Fruit fly (Drosophila melanogaster): ENCODE measurements around the gene CG15880.

The CG15880 gene

dm6 chr2L:825768-826263 is 8.1 kb upstream of the CG15880 start, which contains the start of the genes CG3862 and dock:
Gene CG3862, minus strand, starts transcription at chr2L:825861.
Gene dock, plus strand, starts transcription at chr2L:825969.
- no peak for TF ChIP-seq CG8478 (optimal IDR thresholded peaks at IDR 0.05)
- TF ChIP-seq CTCF (optimal IDR thresholded peaks at IDR 0.05) = peak; percentile 59 to 65

dm6 chr2L:821986-822711 is 4.4 kb upstream of the CG15880 start:
- TF ChIP-seq CTCF (optimal IDR thresholded peaks at IDR 0.05) (no peak), CG8478 (optimal IDR thresholded peaks at IDR 0.05) (no peak)

- TF ChIP-seq CTCF (optimal IDR thresholded peaks at IDR 0.05) (peak; percentile 36 to 56), CG8478 (optimal IDR thresholded peaks at IDR 0.05) (no peak)
Observed at dm6 chr2L:821242-821985, 3.7 kb upstream of the CG15880 start, which contains the start of gene CG3662. Gene CG3662, plus strand, starts transcription at chr2L:821289.

dm6 chr2L:819315-820032 is 1.7 kb upstream of the CG15880 start, which contains the start of the genes PGAP2 and Clp:
Gene PGAP2, minus strand, starts transcription at chr2L:819508.
Gene Clp, plus strand, starts transcription at chr2L:819964.
- TF ChIP-seq CTCF (optimal IDR thresholded peaks at IDR 0.05) (peak in 1 of 2 experiments; percentile 35), CG8478 (optimal IDR thresholded peaks at IDR 0.05) (no peak)

dm6 chr2L:815785-816389 is 1.9 kb downstream of the CG15880 start, which contains the start of the genes Saf6 and Pex12:
Gene Saf6, minus strand, starts transcription at chr2L:815950.
Gene Pex12, plus strand, starts transcription at chr2L:815993.
- no peak for TF ChIP-seq CTCF (optimal IDR thresholded peaks at IDR 0.05)
- no peak for TF ChIP-seq CG8478 (optimal IDR thresholded peaks at IDR 0.05)

dm6 chr2L:811405-811804 is 6.3 kb downstream of the CG15880 start, which contains the start of gene Dbp21E2:
Gene Dbp21E2, plus strand, starts transcription at chr2L:811584.
- no peak for TF ChIP-seq CTCF (optimal IDR thresholded peaks at IDR 0.05)
- no peak for TF ChIP-seq CG8478 (optimal IDR thresholded peaks at IDR 0.05)

dm6 chr2L:810277-810676 is 7.5 kb downstream of the CG15880 start, which contains the start of gene Nnf1b:
Gene Nnf1b, plus strand, starts transcription at chr2L:810577.
- TF ChIP-seq CG8478 (optimal IDR thresholded peaks at IDR 0.05) (no peak), CTCF (optimal IDR thresholded peaks at IDR 0.05) (no peak)

dm6 chr2L:790698-791097 is 27.1 kb downstream of the CG15880 start, which contains the start of gene Pkg21D:
Gene Pkg21D, minus strand, starts transcription at chr2L:790798.
- no peak for TF ChIP-seq CTCF (optimal IDR thresholded peaks at IDR 0.05)
- TF ChIP-seq CG8478 (optimal IDR thresholded peaks at IDR 0.05) = no peak

- TF ChIP-seq CTCF (optimal IDR thresholded peaks at IDR 0.05) (no peak), CG8478 (optimal IDR thresholded peaks at IDR 0.05) (no peak)
Observed at dm6 chr2L:789966-790365, 27.8 kb downstream of the CG15880 start.

- no peak for TF ChIP-seq CTCF (optimal IDR thresholded peaks at IDR 0.05)
- TF ChIP-seq CG8478 (optimal IDR thresholded peaks at IDR 0.05) = no peak
Observed at dm6 chr2L:784036-784435, 33.7 kb downstream of the CG15880 start, which contains the start of gene CG3544. Gene CG3544, plus strand, starts transcription at chr2L:784336.

- TF ChIP-seq CTCF (optimal IDR thresholded peaks at IDR 0.05) = no peak
- TF ChIP-seq CG8478 (optimal IDR thresholded peaks at IDR 0.05) = no peak
Observed at dm6 chr2L:780851-781250, 36.9 kb downstream of the CG15880 start.

dm6 chr2L:780182-780581 is 37.6 kb downstream of the CG15880 start, which contains the start of gene Gr21a:
Gene Gr21a, plus strand, starts transcription at chr2L:780482.
- no peak for TF ChIP-seq CTCF (optimal IDR thresholded peaks at IDR 0.05)

dm6 chr2L:779123-779584 is 38.6 kb downstream of the CG15880 start, which contains the start of gene CG13947:
Gene CG13947, plus strand, starts transcription at chr2L:779173.
- no peak for TF ChIP-seq CTCF (optimal IDR thresholded peaks at IDR 0.05)
- TF ChIP-seq CG8478 (optimal IDR thresholded peaks at IDR 0.05) = no peak

- TF ChIP-seq CG8478 (optimal IDR thresholded peaks at IDR 0.05) (no peak), CTCF (optimal IDR thresholded peaks at IDR 0.05) (no peak)
Observed at dm6 chr2L:776236-776635, 41.5 kb downstream of the CG15880 start, which contains the start of gene CG13946. Gene CG13946, plus strand, starts transcription at chr2L:776536.
